Worm (Caenorhabditis elegans) whole organism, midembryonic: ENCODE results near the gene epg-6.

Experiments used
- T22C8.4 ChIP-seq: fragments of 200-800 bp; sonication (Bioruptor generic); IDR thresholded peaks from 2 replicates; pipeline ENCODE4 v1.3.6; 2022; ENCODE audit warnings: missing genetic modification characterization, missing compliant biosample characterization
- cog-1 ChIP-seq: sonication (generic microtip); optimal IDR thresholded peaks from 2 replicates; lab custom pipeline; 2016; ENCODE audit warnings: missing genetic modification characterization, missing compliant biosample characterization
- flt-1 ChIP-seq: fragments of 200-800 bp; sonication (Bioruptor generic); IDR thresholded peaks from 2 replicates; pipeline ENCODE4 v1.3.6; 2022; ENCODE audit warnings: missing genetic modification characterization, missing compliant biosample characterization
- klf-2 ChIP-seq: fragments of 200-800 bp; sonication (Bioruptor generic); conservative IDR thresholded peaks from 2 replicates; pipeline ENCODE4 v1.3.6; 2022; ENCODE audit warnings: missing genetic modification reagents, missing genetic modification characterization, missing compliant biosample characterization
- med-1 ChIP-seq: sonication (generic microtip); optimal IDR thresholded peaks from 2 replicates; lab custom pipeline; 2017; ENCODE audit warnings: missing genetic modification characterization, mild to moderate bottlenecking, missing compliant biosample characterization, antibody characterized with exemption, missing genetic modification reagents; ENCODE audit not compliant: insufficient read depth
- ref-1 ChIP-seq: fragments of 200-800 bp; sonication (Bioruptor generic); conservative IDR thresholded peaks from 2 replicates; pipeline ENCODE4 v1.3.6; 2022; ENCODE audit warnings: missing genetic modification reagents, missing genetic modification characterization, missing compliant biosample characterization
- tab-1 ChIP-seq: fragments of 200-800 bp; sonication (Bioruptor generic); IDR thresholded peaks from 2 replicates; pipeline ENCODE4 v1.3.6; 2022; ENCODE audit warnings: missing genetic modification characterization, missing compliant biosample characterization
- ztf-23 ChIP-seq: fragments of 200-800 bp; sonication (Bioruptor generic); IDR thresholded peaks from 2 replicates; pipeline ENCODE4 v1.3.6; 2022; ENCODE audit warnings: missing genetic modification reagents, missing genetic modification characterization, missing compliant biosample characterization
- ztf-29 ChIP-seq: fragments of 200-800 bp; sonication (Bioruptor generic); IDR thresholded peaks from 2 replicates; pipeline ENCODE4 v1.3.6; 2022; ENCODE audit warnings: missing genetic modification reagents, missing genetic modification characterization, missing compliant biosample characterization

epg-6 gene

ce11 chrIII:10608161-10608560, 8.2 kb upstream of the epg-6 start:
- TF ChIP-seq T22C8.4 (GFP tag; lab: Robert Waterston, UW) (no peak), ztf-23 (no peak), med-1 (no peak), flt-1 (GFP tag; lab: Robert Waterston, UW) (no peak), ref-1 (GFP tag; lab: Robert Waterston, UW) (no peak), cog-1 (tag; lab: Kevin White, UChicago) (no peak), ztf-29 (no peak), klf-2 (GFP tag; lab: Robert Waterston, UW) (no peak), tab-1 (GFP tag; lab: Robert Waterston, UW) (no peak)

ce11 chrIII:10605049-10605448, 5.1 kb upstream of the epg-6 start, which contains the start of gene rabx-5:
rabx-5 (plus strand) TSS chrIII:10605349.
- TF ChIP-seq cog-1 (tag; lab: Kevin White, UChicago) = no peak
- no peak for TF ChIP-seq ztf-23
- no peak for TF ChIP-seq med-1

ce11 chrIII:10604325-10604724, 4.3 kb upstream of the epg-6 start:
- TF ChIP-seq cog-1 (tag; lab: Kevin White, UChicago) (no peak), tab-1 (GFP tag; lab: Robert Waterston, UW) (no peak), ztf-23 (no peak), ref-1 (GFP tag; lab: Robert Waterston, UW) (no peak), T22C8.4 (GFP tag; lab: Robert Waterston, UW) (no peak), flt-1 (GFP tag; lab: Robert Waterston, UW) (no peak), klf-2 (GFP tag; lab: Robert Waterston, UW) (no peak), ztf-29 (no peak), med-1 (no peak)

- peak; percentile 43; the same call in 1 of the 2 replicates for TF ChIP-seq T22C8.4 (GFP tag; lab: Robert Waterston, UW)
- TF ChIP-seq klf-2 (GFP tag; lab: Robert Waterston, UW) = no peak
Measured at ce11 chrIII:10603248-10603647, 3.3 kb upstream of the epg-6 start, which contains the start of gene Y39A1A.2. Y39A1A.2 (minus strand) TSS chrIII:10603566.

- TF ChIP-seq med-1 (no peak), ztf-23 (no peak), cog-1 (tag; lab: Kevin White, UChicago) (no peak), ztf-29 (no peak), tab-1 (GFP tag; lab: Robert Waterston, UW) (no peak), klf-2 (GFP tag; lab: Robert Waterston, UW) (no peak), flt-1 (GFP tag; lab: Robert Waterston, UW) (no peak), T22C8.4 (GFP tag; lab: Robert Waterston, UW) (no peak)
Measured at ce11 chrIII:10600894-10601293, 906 bp upstream of the epg-6 start.

ce11 chrIII:10599699-10600098, 289 bp downstream of the epg-6 start:
- TF ChIP-seq ztf-23 (0 out of 2 replicates have a peak, but pooled peaks have one; percentile 9), ztf-29 (no peak)

ce11 chrIII:10596387-10596786, 3.6 kb downstream of the epg-6 start, which contains the start of gene Y39A1A.3:
Y39A1A.3 (minus strand) TSS chrIII:10596487.
- TF ChIP-seq ztf-29 (no peak), tab-1 (GFP tag; lab: Robert Waterston, UW) (no peak), klf-2 (GFP tag; lab: Robert Waterston, UW) (no peak), T22C8.4 (GFP tag; lab: Robert Waterston, UW) (no peak), med-1 (no peak), ref-1 (GFP tag; lab: Robert Waterston, UW) (no peak), flt-1 (GFP tag; lab: Robert Waterston, UW) (no peak), cog-1 (tag; lab: Kevin White, UChicago) (no peak), ztf-23 (no peak)

- no peak for TF ChIP-seq flt-1 (GFP tag; lab: Robert Waterston, UW)
- TF ChIP-seq klf-2 (GFP tag; lab: Robert Waterston, UW) = no peak
- no peak for TF ChIP-seq tab-1 (GFP tag; lab: Robert Waterston, UW)
- no peak for TF ChIP-seq cog-1 (tag; lab: Kevin White, UChicago)
- TF ChIP-seq ztf-23 = no peak
- TF ChIP-seq med-1 = no peak
- TF ChIP-seq ztf-29 = no peak
- no peak for TF ChIP-seq T22C8.4 (GFP tag; lab: Robert Waterston, UW)
- no peak for TF ChIP-seq ref-1 (GFP tag; lab: Robert Waterston, UW)
Measured at ce11 chrIII:10595066-10595465, 4.9 kb downstream of the epg-6 start, which contains the start of gene Y45F3A.9. Y45F3A.9 (minus strand) TSS chrIII:10595166.

- TF ChIP-seq med-1 (no peak), ztf-23 (no peak), ref-1 (GFP tag; lab: Robert Waterston, UW) (no peak), klf-2 (GFP tag; lab: Robert Waterston, UW) (no peak), tab-1 (GFP tag; lab: Robert Waterston, UW) (no peak), T22C8.4 (GFP tag; lab: Robert Waterston, UW) (no peak), cog-1 (tag; lab: Kevin White, UChicago) (no peak)
Measured at ce11 chrIII:10592729-10593128, 7.3 kb downstream of the epg-6 start, which contains the start of gene Y45F3A.8. Y45F3A.8 (minus strand) TSS chrIII:10592829.

ce11 chrIII:10592074-10592473, 7.9 kb downstream of the epg-6 start:
- TF ChIP-seq med-1 (no peak), tab-1 (GFP tag; lab: Robert Waterston, UW) (no peak), flt-1 (GFP tag; lab: Robert Waterston, UW) (no peak)

- TF ChIP-seq ztf-29 (no peak), ref-1 (GFP tag; lab: Robert Waterston, UW) (no peak), klf-2 (GFP tag; lab: Robert Waterston, UW) (no peak), flt-1 (GFP tag; lab: Robert Waterston, UW) (no peak), ztf-23 (no peak), cog-1 (tag; lab: Kevin White, UChicago) (no peak), T22C8.4 (GFP tag; lab: Robert Waterston, UW) (no peak), med-1 (no peak), tab-1 (GFP tag; lab: Robert Waterston, UW) (no peak)
Measured at ce11 chrIII:10586243-10586642, 13.7 kb downstream of the epg-6 start, which contains the start of gene Y45F3A.5. Y45F3A.5 (minus strand) TSS chrIII:10586343.
